Fruit fly (Drosophila melanogaster): Measurements from ENCODE around the gene ppk22.

ppk22 gene

DNA sequence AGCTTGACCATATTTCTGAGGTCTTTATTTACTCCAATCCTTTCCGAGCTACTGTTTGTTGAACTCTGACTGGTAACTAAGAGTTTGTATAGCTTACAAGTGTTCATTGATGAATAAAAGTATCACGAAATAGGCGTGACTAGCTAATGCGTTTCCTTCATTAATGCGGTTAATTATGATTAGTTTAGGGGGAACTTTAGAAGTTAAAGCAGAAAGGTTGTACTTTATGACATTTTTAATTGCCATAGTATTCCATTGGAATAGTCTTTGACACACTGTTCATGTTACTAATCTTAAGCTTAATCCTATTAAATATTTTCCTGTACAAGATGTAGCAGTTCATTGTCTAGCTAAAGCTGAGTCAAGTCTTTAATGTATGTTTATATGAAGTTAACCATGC lies at the start of gene ppk22:
Gene ppk22 (minus strand): TSS at position 101 of the 400 bp plus-strand sequence.
- no peak for TF ChIP-seq psq (optimal IDR thresholded peaks at IDR 0.05)
- no peak for TF ChIP-seq ttk (optimal IDR thresholded peaks at IDR 0.05)
- TF ChIP-seq Sin3A (optimal IDR thresholded peaks at IDR 0.05): no peak
- no peak for TF ChIP-seq h (optimal IDR thresholded peaks at IDR 0.05)
- TF ChIP-seq insv (optimal IDR thresholded peaks at IDR 0.05): no peak
- no peak for TF ChIP-seq Myc (optimal IDR thresholded peaks at IDR 0.05)

DNA sequence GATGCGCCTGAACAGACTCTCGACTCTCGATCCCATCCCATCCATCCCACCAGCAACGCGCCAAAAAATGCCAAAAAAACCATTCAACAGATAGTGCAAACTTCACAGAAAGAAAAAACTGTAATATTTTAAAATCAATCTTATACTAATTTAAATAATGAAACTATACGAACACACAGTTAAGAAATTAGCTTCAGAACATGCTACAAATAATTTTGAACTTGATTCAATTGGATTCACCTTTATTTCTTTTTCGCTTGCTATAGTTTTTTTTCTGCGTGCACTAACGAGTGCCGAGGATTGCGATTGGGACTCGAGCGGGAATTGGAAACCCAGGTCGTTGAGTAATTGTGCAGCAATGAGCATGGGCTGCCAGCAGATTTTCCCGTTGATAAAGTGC lies 48.4 kb upstream of the ppk22 start:
- TF ChIP-seq insv (optimal IDR thresholded peaks at IDR 0.05): no peak
- no peak for TF ChIP-seq Myc (optimal IDR thresholded peaks at IDR 0.05)
- TF ChIP-seq ttk (optimal IDR thresholded peaks at IDR 0.05): no peak
- no peak for TF ChIP-seq Sin3A (optimal IDR thresholded peaks at IDR 0.05)
- TF ChIP-seq h (optimal IDR thresholded peaks at IDR 0.05): no peak
- TF ChIP-seq psq (optimal IDR thresholded peaks at IDR 0.05): no peak

DNA sequence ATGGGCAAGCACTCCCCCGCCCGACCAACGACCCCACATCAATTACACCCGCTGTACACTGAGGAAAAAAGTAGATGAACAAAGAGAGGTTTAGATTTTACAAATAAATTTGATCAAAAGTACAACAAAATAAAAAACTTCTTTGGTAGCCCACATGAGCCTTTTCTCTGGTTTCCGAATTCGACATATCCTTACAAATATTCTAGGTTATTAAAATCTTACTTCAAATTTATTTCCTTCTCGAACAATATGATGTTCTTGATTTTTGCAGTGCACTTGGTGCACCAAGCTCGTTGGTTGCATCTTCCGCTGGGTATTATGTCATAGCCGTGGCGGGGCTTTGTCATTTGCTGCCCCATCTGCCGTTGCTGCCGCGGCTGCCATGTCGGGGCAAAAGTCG lies 47.0 kb upstream of the ppk22 start:
- TF ChIP-seq ttk (optimal IDR thresholded peaks at IDR 0.05): no peak
- no peak for TF ChIP-seq insv (optimal IDR thresholded peaks at IDR 0.05)
- TF ChIP-seq Sin3A (optimal IDR thresholded peaks at IDR 0.05): no peak
- TF ChIP-seq h (optimal IDR thresholded peaks at IDR 0.05): no peak
- TF ChIP-seq Myc (optimal IDR thresholded peaks at IDR 0.05): no peak
- no peak for TF ChIP-seq psq (optimal IDR thresholded peaks at IDR 0.05)

DNA sequence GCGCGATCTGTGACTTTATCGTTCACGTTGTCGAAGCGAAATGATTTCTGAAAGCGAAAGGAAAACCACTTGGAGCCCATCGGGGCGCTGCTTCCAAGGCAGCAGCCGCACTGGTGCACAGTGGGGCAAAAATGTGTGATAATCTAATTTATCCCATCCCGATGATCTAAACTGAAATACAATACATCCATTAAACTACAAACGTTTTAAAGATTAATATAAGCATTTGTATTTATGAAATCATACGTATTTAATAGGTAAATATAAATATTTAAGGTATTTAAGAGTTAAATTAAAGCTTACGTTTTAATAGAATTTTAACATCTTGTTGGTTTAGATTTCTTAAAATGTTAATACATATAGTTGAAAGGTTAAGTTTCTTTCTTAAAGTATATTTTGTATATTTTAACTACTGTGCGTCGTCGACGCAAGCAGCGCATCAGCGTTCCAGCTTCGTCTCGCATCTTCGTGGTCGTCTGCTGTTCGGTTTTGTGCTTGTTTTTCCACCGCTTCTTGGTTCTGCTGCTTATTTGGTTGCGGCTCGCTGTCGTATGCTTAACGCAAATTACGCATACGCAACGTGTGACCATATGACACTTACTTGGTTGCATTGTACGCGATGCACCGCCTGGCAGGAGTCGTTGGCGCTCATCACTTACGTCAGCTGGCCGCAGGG lies 46.5 kb upstream of the ppk22 start, which contains the start of gene CG13643:
Gene CG13643 (minus strand): TSS at position 46 of the 676 bp plus-strand sequence.
- TF ChIP-seq Sin3A (optimal IDR thresholded peaks at IDR 0.05) (no peak), psq (optimal IDR thresholded peaks at IDR 0.05) (no peak), h (optimal IDR thresholded peaks at IDR 0.05) (no peak), ttk (optimal IDR thresholded peaks at IDR 0.05) (no peak), insv (optimal IDR thresholded peaks at IDR 0.05) (no peak), Myc (optimal IDR thresholded peaks at IDR 0.05) (no peak)

DNA sequence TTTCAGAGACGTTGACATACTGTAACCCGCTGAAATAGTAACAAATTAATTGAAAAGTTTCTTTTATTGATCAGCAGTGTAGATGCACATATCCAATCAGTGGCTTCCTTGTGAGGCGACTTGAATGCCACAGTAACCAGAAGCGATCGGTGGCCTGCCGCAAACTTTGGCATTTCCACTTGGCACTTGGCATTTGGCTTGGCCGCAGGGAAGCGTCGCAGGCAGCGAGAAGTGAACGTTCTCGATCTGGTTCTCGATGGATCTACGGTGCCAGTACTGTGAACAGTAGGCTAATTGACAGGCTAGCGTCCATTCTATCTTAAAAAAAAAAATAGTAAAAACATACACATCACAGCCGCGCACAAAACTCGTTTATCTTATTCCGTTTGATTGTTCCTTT lies 41.2 kb upstream of the ppk22 start, which contains the start of gene CG10845:
Gene CG10845 (plus strand): TSS at position 301 of the 400 bp plus-strand sequence.
- TF ChIP-seq h (optimal IDR thresholded peaks at IDR 0.05): no peak

DNA sequence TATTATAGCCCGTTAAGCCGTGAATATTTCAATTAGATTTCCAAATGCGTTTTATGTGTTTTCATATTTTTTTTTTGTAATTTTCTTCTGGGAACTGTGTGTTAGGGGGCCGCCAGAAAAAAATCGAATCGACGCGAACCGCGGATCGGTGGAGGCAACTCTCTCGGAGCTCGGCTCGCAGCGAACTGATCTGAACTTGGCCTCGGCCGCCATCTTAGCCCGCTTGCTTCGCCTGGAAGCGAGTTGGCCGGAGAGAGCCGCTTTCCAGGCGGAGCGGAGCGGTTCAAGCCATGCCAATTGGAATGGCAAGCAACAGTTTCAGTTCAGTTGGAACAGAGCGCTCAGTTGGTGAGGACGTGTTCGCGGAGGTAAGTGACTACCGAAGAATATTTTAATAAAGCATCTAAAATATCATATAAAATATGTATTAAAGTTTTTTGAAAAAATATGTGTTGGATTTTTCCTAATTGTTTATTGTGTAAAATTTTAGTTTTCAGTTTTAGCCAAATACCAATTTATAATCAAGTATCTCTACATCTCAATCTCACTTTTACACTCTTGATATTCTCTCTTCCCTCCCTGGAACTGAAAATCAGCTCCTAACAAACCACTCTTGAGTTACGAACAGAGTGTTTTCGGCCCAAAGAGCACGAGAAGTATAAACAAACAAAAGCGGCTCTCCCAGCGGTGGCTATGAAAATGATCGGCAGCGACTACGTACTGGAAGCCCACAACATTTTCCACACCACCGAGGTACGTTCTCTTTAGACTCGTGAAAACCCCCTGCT lies 35.0 kb upstream of the ppk22 start, which contains the start of the genes CG31121 and CG11069:
Gene CG31121 (minus strand): TSS at position 187 of the 788 bp plus-strand sequence.
Gene CG11069 (plus strand): TSS at position 324 of the 788 bp plus-strand sequence.
- TF ChIP-seq ttk (optimal IDR thresholded peaks at IDR 0.05) (no peak), h (optimal IDR thresholded peaks at IDR 0.05) (no peak), Sin3A (optimal IDR thresholded peaks at IDR 0.05) (no peak), insv (optimal IDR thresholded peaks at IDR 0.05) (no peak), psq (optimal IDR thresholded peaks at IDR 0.05) (no peak), Myc (optimal IDR thresholded peaks at IDR 0.05) (no peak)

DNA sequence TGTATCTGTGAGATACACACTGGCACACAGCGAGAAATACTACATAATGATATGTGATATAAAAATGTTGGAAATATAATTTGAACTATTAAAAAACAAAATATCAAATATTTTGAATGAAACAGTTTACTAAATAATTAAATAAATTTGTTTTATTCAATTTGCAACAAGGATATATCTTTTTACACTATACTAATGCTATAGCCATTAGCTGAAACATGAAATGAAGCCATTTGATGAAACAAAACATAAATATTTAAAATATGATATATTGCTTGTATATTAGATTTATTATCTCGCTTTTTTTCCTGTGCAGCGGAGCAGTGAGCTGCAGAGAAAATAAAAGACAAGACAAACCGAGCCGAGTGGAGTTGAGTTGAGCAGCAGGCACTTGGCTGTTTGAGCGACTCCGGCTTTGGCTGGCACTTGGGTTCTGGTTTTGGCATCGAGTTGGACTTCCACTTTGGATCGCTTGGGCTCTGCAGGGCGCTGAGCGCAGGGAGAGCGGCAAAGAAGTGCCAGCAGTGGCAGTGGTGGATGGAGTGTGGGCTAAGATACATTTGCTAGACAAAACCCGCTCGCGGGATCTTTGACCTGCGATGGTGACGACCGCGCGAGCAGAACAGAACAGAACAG lies 33.8 kb upstream of the ppk22 start:
- TF ChIP-seq ttk (optimal IDR thresholded peaks at IDR 0.05): no peak
- TF ChIP-seq insv (optimal IDR thresholded peaks at IDR 0.05): no peak
- TF ChIP-seq psq (optimal IDR thresholded peaks at IDR 0.05): no peak
- no peak for TF ChIP-seq Sin3A (optimal IDR thresholded peaks at IDR 0.05)

DNA sequence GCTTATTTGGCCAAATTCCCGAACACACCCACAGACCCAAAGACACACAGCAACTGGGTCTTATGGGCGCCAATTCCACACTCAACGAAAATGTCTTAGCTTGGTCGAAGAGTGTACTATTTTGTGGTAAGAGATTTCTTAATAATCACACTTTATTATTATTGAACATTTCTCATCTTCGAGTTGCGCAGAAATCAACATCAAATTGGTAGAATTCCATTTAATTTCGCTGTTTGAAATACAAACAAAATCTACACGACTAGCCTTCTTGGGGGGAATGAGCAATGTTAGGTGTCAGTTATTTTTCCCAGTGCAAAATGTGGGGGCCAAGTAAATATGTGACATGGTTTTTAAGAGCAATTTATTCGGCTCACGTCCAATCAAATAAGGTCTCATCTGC lies 31.3 kb upstream of the ppk22 start:
- TF ChIP-seq Myc (optimal IDR thresholded peaks at IDR 0.05) (no peak), insv (optimal IDR thresholded peaks at IDR 0.05) (no peak), psq (optimal IDR thresholded peaks at IDR 0.05) (no peak), Sin3A (optimal IDR thresholded peaks at IDR 0.05) (no peak), ttk (optimal IDR thresholded peaks at IDR 0.05) (no peak), h (optimal IDR thresholded peaks at IDR 0.05) (no peak)

DNA sequence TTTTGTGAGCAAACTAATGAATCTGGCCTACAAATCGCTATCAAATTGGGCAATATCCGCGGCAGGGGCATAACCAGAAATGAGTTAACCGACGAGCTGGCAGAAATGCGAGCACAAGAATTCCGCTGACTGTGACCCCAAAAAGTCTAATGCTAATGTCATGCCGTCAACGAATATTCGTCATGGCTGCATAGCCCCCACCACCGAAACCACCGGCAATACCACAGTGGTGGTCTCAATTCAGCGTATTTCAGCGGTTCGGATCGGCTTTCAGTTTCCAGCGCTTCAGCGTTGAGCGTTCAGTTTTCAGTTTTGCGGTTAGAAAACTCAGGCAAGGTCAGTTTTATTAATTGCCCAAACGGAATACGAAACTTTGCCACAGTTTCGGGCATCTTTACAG lies 30.6 kb upstream of the ppk22 start:
- TF ChIP-seq insv (optimal IDR thresholded peaks at IDR 0.05) (no peak), h (optimal IDR thresholded peaks at IDR 0.05) (no peak), psq (optimal IDR thresholded peaks at IDR 0.05) (no peak), Sin3A (optimal IDR thresholded peaks at IDR 0.05) (no peak), ttk (optimal IDR thresholded peaks at IDR 0.05) (no peak), Myc (optimal IDR thresholded peaks at IDR 0.05) (no peak)

DNA sequence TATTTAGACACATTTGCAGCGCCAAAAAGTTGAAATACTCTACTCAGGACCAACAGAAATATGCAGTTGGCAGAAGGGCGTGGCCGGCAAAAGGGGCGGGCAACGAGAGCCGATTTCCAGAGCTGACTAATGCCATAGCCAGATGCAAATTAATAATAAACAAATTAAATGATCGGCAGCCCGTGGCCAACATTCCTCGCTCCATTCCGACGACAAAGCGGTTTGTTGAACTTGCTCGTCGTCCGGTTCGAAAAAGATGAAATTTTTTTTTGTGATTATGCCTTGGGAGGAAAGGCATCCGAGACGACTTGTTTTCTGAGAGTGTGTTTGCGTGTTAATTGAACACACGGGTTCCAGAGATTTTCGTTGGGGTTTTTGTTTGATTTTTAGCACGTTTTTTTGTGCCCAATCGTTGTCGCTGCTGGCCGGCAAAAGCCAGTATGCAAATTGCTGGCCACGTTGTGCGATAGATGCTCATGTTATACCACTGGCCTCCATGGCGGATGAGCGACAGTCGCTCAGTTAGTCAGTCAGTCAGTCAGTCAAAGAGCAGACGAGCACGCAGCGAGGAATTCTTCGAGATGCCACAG lies 29.8 kb upstream of the ppk22 start:
- no peak for TF ChIP-seq ttk (optimal IDR thresholded peaks at IDR 0.05)

DNA sequence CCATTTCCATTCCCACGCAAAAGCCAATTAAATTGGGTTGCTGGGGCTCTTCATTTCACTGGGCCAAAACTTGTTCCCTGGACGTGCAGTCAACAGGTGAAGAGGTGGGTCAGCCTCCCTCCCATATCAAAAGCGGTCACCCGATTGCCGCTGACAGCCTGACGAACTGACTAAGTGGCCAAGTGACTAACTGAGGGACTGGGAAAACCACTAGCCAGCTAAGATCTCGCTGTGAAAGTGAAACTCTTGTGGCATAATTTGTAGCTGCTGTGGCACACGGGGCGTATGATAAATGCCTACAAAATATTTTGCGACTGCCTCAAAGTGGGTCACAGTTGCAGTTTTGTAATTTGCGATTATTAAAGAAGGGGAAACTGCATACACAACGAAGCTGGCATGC lies 28.8 kb upstream of the ppk22 start:
- TF ChIP-seq ttk (optimal IDR thresholded peaks at IDR 0.05): no peak
- no peak for TF ChIP-seq h (optimal IDR thresholded peaks at IDR 0.05)
- TF ChIP-seq Sin3A (optimal IDR thresholded peaks at IDR 0.05): no peak

DNA sequence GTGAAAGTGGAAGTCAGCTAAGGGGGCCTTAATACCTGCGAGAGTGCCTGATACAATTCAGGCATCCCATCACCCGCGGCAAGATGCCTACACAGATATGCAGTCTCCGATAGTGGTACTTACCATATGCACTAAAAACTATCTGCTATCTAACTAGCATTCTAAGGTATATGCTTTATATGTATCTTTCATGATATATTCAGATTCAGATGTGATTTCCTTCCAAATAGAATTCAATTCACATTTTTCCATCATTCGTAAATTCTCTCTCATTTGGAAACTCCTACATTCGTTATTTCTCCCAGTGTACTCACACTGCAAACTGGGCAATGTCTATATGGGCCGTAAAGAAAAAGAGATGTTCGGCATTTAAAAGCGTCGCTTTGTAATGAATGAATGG lies 26.9 kb upstream of the ppk22 start:
- TF ChIP-seq ttk (optimal IDR thresholded peaks at IDR 0.05): no peak
